Fruit fly (Drosophila melanogaster): ENCODE data around the gene tant.

DNA sequence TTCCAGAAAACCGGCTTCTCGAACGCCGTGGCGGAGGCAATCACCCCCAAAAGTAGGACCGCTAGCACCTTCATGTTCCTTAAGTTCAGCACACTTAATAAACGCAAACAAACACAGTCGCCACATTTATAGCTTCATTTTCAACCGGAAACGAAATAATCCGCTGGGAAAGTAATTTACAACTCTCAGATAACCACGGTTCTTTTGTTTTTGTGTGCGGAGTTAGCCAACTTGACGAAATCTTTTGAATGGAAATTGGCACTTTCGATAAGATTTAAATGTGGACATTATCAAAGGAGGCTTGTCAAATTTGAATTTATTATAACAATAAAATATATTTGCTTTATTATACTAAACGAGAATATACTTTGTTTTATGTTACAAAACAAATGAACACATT is 593 bp upstream of the tant start, which contains the start of gene Jon65Ai:
- TF ChIP-seq CG8478 (optimal IDR thresholded peaks at IDR 0.05) (no peak), EcR (GFP tag; optimal IDR thresholded peaks at IDR 0.05) (no peak)

All from whole organism.